Fruit fly (Drosophila melanogaster): ENCODE results near the gene spd-2.

spd-2 gene

DNA sequence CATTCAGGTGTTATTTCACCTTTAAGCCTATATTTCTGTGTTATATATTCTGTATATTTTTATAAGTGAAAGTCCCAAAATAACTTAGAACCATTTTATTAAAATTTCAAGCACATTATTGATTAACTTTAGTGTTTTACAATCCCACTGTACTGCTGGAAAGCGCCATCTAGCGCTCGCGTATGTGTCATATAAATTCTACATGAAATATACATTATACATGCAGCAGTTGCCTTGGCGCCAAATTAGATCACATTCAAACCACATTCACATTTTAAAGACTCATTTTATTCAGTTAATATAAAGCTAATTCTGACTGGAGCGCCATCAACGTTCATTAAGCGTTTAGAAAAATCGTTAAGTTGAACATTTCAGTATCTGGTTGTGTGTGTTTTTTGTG is 31.5 kb downstream of the spd-2 start:
- TF ChIP-seq Hr96 (GFP tag; optimal IDR thresholded peaks at IDR 0.05) (no peak), Crg-1 (GFP tag; optimal IDR thresholded peaks at IDR 0.05) (no peak), CG5204 (GFP tag; optimal IDR thresholded peaks at IDR 0.05) (no peak), CG14711 (tag; optimal IDR thresholded peaks at IDR 0.05) (no peak), pad (GFP tag; optimal IDR thresholded peaks at IDR 0.05) (no peak), CG1620 (GFP tag; optimal IDR thresholded peaks at IDR 0.05) (no peak), CG33017 (tag; optimal IDR thresholded peaks at IDR 0.05) (no peak), toe (GFP tag; optimal IDR thresholded peaks at IDR 0.05) (no peak), CG12768 (GFP tag; optimal IDR thresholded peaks at IDR 0.05) (no peak), cic (GFP tag; optimal IDR thresholded peaks at IDR 0.05) (no peak), Mnt (GFP tag; optimal IDR thresholded peaks at IDR 0.05) (no peak), CG11617 (GFP tag; optimal IDR thresholded peaks at IDR 0.05) (no peak), CG7045 (GFP tag; optimal IDR thresholded peaks at IDR 0.05) (no peak), kay (GFP tag; ENCODE audit: borderline replicate concordance) (no peak), ovo (GFP tag; optimal IDR thresholded peaks at IDR 0.05) (no peak), CG7101 (tag; optimal IDR thresholded peaks at IDR 0.05) (no peak), Clk (GFP tag; optimal IDR thresholded peaks at IDR 0.05) (no peak), cnc (optimal IDR thresholded peaks at IDR 0.05) (no peak), tj (GFP tag; optimal IDR thresholded peaks at IDR 0.05) (no peak)

DNA sequence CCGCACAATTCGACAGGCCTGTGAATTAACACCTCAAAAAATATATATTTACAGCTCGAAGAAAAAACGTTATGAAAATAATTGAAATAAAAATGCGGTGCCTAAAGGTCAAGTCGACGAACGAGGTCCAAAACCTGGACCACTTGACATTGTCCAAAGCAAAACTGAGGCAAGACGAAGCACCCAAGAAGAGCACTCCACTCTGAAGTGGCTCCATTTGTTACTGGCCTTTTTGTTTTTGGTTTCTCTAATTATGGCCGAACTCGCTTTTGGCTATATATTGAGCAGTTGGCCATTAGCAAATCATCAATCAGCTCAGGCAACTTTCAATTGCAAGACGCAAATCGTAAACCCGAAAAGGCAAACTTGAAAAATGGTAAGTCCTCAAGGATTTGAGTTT is 38.3 kb downstream of the spd-2 start, which contains the start of gene CG4229:
CG4229 (plus strand) TSS at position 301 of the 400 bp plus-strand sequence.
- TF ChIP-seq CG7101 (tag; optimal IDR thresholded peaks at IDR 0.05), result no peak
- no peak for TF ChIP-seq Crg-1 (GFP tag; optimal IDR thresholded peaks at IDR 0.05)
- TF ChIP-seq CG12768 (GFP tag; optimal IDR thresholded peaks at IDR 0.05), result no peak
- no peak for TF ChIP-seq CG11617 (GFP tag; optimal IDR thresholded peaks at IDR 0.05)
- TF ChIP-seq ovo (GFP tag; optimal IDR thresholded peaks at IDR 0.05), result no peak
- TF ChIP-seq toe (GFP tag; optimal IDR thresholded peaks at IDR 0.05), result no peak
- no peak for TF ChIP-seq CG33017 (tag; optimal IDR thresholded peaks at IDR 0.05)
- TF ChIP-seq Mnt (GFP tag; optimal IDR thresholded peaks at IDR 0.05), result no peak
- TF ChIP-seq bab1 (GFP tag; optimal IDR thresholded peaks at IDR 0.05), result no peak
- TF ChIP-seq Clk (GFP tag; optimal IDR thresholded peaks at IDR 0.05), result no peak
- no peak for TF ChIP-seq CG7045 (GFP tag; optimal IDR thresholded peaks at IDR 0.05)
- TF ChIP-seq cnc (optimal IDR thresholded peaks at IDR 0.05), result no peak
- TF ChIP-seq CG5204 (GFP tag; optimal IDR thresholded peaks at IDR 0.05), result no peak
- TF ChIP-seq tj (GFP tag; optimal IDR thresholded peaks at IDR 0.05), result no peak
- no peak for TF ChIP-seq CG14711 (tag; optimal IDR thresholded peaks at IDR 0.05)
- TF ChIP-seq CG1620 (GFP tag; optimal IDR thresholded peaks at IDR 0.05), result no peak
- no peak for TF ChIP-seq Hr96 (GFP tag; optimal IDR thresholded peaks at IDR 0.05)
- TF ChIP-seq kay (GFP tag; ENCODE audit: borderline replicate concordance), result no peak
- TF ChIP-seq pad (GFP tag; optimal IDR thresholded peaks at IDR 0.05), result no peak
- no peak for TF ChIP-seq cic (GFP tag; optimal IDR thresholded peaks at IDR 0.05)

DNA sequence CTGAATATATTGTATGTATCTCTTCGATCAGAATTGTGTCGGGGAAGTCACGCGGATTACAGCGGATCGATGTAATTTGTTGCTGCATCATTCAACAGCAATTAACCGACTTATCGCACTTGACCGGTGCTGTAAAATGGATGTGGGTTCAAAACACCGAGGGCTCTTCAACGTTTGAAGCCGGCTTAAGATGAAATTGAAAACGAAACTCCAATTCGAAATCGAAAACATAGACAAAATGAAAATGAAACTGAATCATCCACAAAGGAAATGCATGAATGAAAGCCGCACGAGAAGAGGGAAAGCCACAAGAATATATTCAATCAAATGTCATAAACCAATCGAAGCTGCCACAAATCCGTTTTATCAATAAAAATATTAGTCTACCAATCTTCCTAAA is 48.7 kb downstream of the spd-2 start:
- TF ChIP-seq bab1 (GFP tag; optimal IDR thresholded peaks at IDR 0.05), result no peak
- TF ChIP-seq Hr96 (GFP tag; optimal IDR thresholded peaks at IDR 0.05), result no peak
- TF ChIP-seq CG5204 (GFP tag; optimal IDR thresholded peaks at IDR 0.05), result no peak
- TF ChIP-seq CG7101 (tag; optimal IDR thresholded peaks at IDR 0.05), result no peak
- TF ChIP-seq CG33017 (tag; optimal IDR thresholded peaks at IDR 0.05), result no peak
- TF ChIP-seq CG11617 (GFP tag; optimal IDR thresholded peaks at IDR 0.05), result no peak
- TF ChIP-seq cic (GFP tag; optimal IDR thresholded peaks at IDR 0.05), result no peak
- no peak for TF ChIP-seq Crg-1 (GFP tag; optimal IDR thresholded peaks at IDR 0.05)
- no peak for TF ChIP-seq CG12768 (GFP tag; optimal IDR thresholded peaks at IDR 0.05)
- TF ChIP-seq Clk (GFP tag; optimal IDR thresholded peaks at IDR 0.05), result no peak
- no peak for TF ChIP-seq CG14711 (tag; optimal IDR thresholded peaks at IDR 0.05)
- TF ChIP-seq CG1620 (GFP tag; optimal IDR thresholded peaks at IDR 0.05), result no peak
- TF ChIP-seq kay (GFP tag; ENCODE audit: borderline replicate concordance), result no peak
- TF ChIP-seq tj (GFP tag; optimal IDR thresholded peaks at IDR 0.05), result no peak
- no peak for TF ChIP-seq cnc (optimal IDR thresholded peaks at IDR 0.05)
- no peak for TF ChIP-seq CG7045 (GFP tag; optimal IDR thresholded peaks at IDR 0.05)
- TF ChIP-seq pad (GFP tag; optimal IDR thresholded peaks at IDR 0.05), result no peak
- TF ChIP-seq ovo (GFP tag; optimal IDR thresholded peaks at IDR 0.05), result no peak
- TF ChIP-seq toe (GFP tag; optimal IDR thresholded peaks at IDR 0.05), result no peak
- TF ChIP-seq Mnt (GFP tag; optimal IDR thresholded peaks at IDR 0.05), result no peak

DNA sequence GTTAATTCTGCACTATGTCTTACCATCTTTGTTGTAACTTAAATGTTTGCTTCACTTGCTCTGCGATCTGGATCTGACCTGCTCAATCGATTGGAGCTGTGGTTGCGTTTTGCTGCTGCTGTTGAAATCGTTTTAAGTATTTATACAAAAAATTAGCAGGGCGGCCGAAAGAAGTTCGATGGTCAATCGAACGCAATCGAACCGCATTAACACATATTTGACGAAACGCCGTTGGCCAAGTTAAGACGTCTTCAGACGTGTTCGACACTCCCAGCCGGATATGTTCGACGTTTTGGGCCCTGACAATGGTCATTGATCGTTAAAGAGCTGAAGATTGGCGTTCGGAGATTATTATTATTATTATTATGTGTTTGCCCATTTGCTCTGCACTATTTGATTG is 49.3 kb downstream of the spd-2 start, which contains the start of gene CG13033:
CG13033 (minus strand) TSS at position 118 of the 400 bp plus-strand sequence.
- TF ChIP-seq CG1620 (GFP tag; optimal IDR thresholded peaks at IDR 0.05) (no peak), CG12768 (GFP tag; optimal IDR thresholded peaks at IDR 0.05) (no peak), pad (GFP tag; optimal IDR thresholded peaks at IDR 0.05) (no peak), cic (GFP tag; optimal IDR thresholded peaks at IDR 0.05) (no peak), ovo (GFP tag; optimal IDR thresholded peaks at IDR 0.05) (no peak)

DNA sequence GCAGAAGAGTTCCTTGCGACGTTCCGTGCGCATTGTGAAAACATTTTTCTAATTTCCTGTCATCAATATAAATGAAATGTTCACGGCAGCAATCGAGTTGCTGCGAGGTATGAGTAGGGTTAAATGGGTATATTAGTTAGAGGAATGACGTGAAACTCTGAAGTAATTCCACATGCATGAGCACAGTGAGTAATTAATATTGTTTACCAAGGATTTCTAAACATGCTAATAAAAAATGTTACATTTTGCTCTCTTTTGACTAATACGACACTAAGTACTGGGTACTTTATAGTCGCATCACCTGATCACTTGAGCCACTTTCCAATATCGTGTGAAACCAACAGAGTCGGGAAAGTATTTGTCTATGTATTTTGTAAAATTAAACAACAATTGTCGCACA is 50.6 kb downstream of the spd-2 start:
- TF ChIP-seq Clk (GFP tag; optimal IDR thresholded peaks at IDR 0.05) (no peak), cnc (optimal IDR thresholded peaks at IDR 0.05) (no peak), CG7101 (tag; optimal IDR thresholded peaks at IDR 0.05) (no peak), cic (GFP tag; optimal IDR thresholded peaks at IDR 0.05) (no peak), CG11617 (GFP tag; optimal IDR thresholded peaks at IDR 0.05) (no peak), CG33017 (tag; optimal IDR thresholded peaks at IDR 0.05) (no peak)

DNA sequence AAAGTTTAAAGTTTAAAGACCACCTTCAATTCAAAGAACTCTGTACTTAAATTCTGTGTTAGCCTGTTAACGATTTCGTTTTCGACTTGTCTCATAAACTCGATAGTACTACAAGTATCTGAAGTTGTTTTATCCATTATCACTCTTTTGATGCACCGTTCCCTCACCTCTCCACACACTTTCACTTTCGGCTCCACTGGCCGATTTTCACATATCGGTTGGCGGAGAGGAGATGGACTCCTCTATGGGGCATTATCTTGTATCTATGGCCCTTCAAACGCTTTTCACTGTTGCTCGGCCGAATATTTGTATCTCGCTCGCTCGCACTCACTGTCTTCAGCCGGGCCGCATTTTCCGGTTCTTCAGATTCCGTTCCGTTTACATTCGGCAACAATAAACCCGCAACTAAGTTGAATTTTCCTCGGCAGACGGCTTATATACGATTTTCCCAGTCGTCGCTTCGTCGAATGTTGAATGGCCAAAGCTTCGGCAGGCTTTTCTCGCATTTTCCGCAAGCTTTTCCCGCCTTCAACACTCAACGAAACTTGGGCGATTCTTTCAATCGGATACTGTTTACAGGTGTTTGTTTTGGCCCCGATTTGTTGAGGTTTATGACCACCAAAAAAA is 51.7 kb downstream of the spd-2 start, which contains the start of gene CG43373:
CG43373 (minus strand) TSS at position 373 of the 627 bp plus-strand sequence.
- TF ChIP-seq CG11617 (GFP tag; optimal IDR thresholded peaks at IDR 0.05), result no peak
- TF ChIP-seq CG14711 (tag; optimal IDR thresholded peaks at IDR 0.05), result no peak
- no peak for TF ChIP-seq Crg-1 (GFP tag; optimal IDR thresholded peaks at IDR 0.05)
- no peak for TF ChIP-seq Mnt (GFP tag; optimal IDR thresholded peaks at IDR 0.05)
- TF ChIP-seq ovo (GFP tag; optimal IDR thresholded peaks at IDR 0.05), result no peak
- no peak for TF ChIP-seq kay (GFP tag; ENCODE audit: borderline replicate concordance)
- no peak for TF ChIP-seq cnc (optimal IDR thresholded peaks at IDR 0.05)
- TF ChIP-seq pad (GFP tag; optimal IDR thresholded peaks at IDR 0.05), result no peak

Measured in whole organism, adult.